Worm (Caenorhabditis elegans) whole organism, early embryonic: ENCODE results near the gene fipr-27.
"Not testable (repeated sequence)": the region's sequence is repeated elsewhere in the genome, so short reads cannot be mapped to it uniquely, and the experiment has no call there.

ENCODE experiments used
- B0310.2 ChIP-seq: sonication (generic microtip); optimal IDR thresholded peaks from 2 replicates; lab custom pipeline; 2016; ENCODE audit warnings: mild to moderate bottlenecking, missing genetic modification characterization, missing compliant biosample characterization
- F13C5.2 ChIP-seq: sonication (generic microtip); optimal IDR thresholded peaks from 2 replicates; lab custom pipeline; 2017; ENCODE audit warnings: mild to moderate bottlenecking, missing genetic modification characterization, inconsistent platforms, missing compliant biosample characterization
- aly-1 ChIP-seq: sonication (generic microtip); optimal IDR thresholded peaks from 2 replicates; lab custom pipeline; 2016; ENCODE audit warnings: missing genetic modification characterization, missing compliant biosample characterization
- ama-1 ChIP-seq: fragments of 150-350 bp; optimal IDR thresholded peaks from 2 replicates; lab custom pipeline; 2014
- ceh-13 ChIP-seq: fragments of 200-800 bp; sonication (Bioruptor generic); optimal IDR thresholded peaks from 2 replicates; lab custom pipeline; 2018; ENCODE audit warnings: mild to moderate bottlenecking, missing genetic modification characterization, missing compliant biosample characterization
- ceh-36 ChIP-seq: sonication (generic microtip); optimal IDR thresholded peaks from 2 replicates; lab custom pipeline; 2016; ENCODE audit warnings: missing genetic modification characterization, inconsistent platforms, missing compliant biosample characterization
- ets-7 ChIP-seq: sonication (generic microtip); optimal IDR thresholded peaks from 2 replicates; lab custom pipeline; 2016; ENCODE audit warnings: missing genotype, missing genetic modification characterization, missing compliant biosample characterization
- flt-1 ChIP-seq: fragments of 200-800 bp; sonication (Bioruptor generic); IDR thresholded peaks from 2 replicates; pipeline ENCODE4 v1.3.6; 2022; ENCODE audit warnings: missing genetic modification characterization, missing compliant biosample characterization
- hmbx-1 ChIP-seq: sonication (generic microtip); optimal IDR thresholded peaks from 2 replicates; lab custom pipeline; 2016; ENCODE audit warnings: mild to moderate bottlenecking, missing genetic modification characterization, missing compliant biosample characterization
- hmg-4 ChIP-seq: fragments of 200-800 bp; sonication (Bioruptor generic); optimal IDR thresholded peaks from 2 replicates; lab custom pipeline; 2018; ENCODE audit warnings: mild to moderate bottlenecking, missing genetic modification characterization, missing compliant biosample characterization
- hnd-1 ChIP-seq: sonication (generic microtip); optimal IDR thresholded peaks from 2 replicates; lab custom pipeline; 2016; ENCODE audit warnings: missing genetic modification characterization, missing compliant biosample characterization
- pes-1 ChIP-seq: fragments of 200-800 bp; sonication (Bioruptor generic); IDR thresholded peaks from 2 replicates; pipeline ENCODE4 v1.3.6; 2022; ENCODE audit warnings: missing genetic modification reagents, missing genetic modification characterization, missing compliant biosample characterization
- scrt-1 ChIP-seq: fragments of 200-800 bp; sonication (Bioruptor generic); IDR thresholded peaks from 2 replicates; pipeline ENCODE4 v1.3.6; 2022; ENCODE audit warnings: missing genetic modification characterization, missing compliant biosample characterization
- sea-1 ChIP-seq: fragments of 200-800 bp; sonication (Bioruptor generic); conservative IDR thresholded peaks from 2 replicates; pipeline ENCODE4 v1.3.6; 2022; ENCODE audit warnings: missing genetic modification characterization, missing compliant biosample characterization
- tbx-11 ChIP-seq: fragments of 200-800 bp; sonication (Bioruptor generic); IDR thresholded peaks from 2 replicates; pipeline ENCODE4 v1.3.6; 2022; ENCODE audit warnings: missing genetic modification characterization, missing compliant biosample characterization
- tbx-37 ChIP-seq: fragments of 200-800 bp; sonication (Bioruptor generic); conservative IDR thresholded peaks from 2 replicates; pipeline ENCODE4 v1.3.6; 2022; ENCODE audit warnings: missing genetic modification reagents, missing genetic modification characterization, missing compliant biosample characterization
- tra-4 ChIP-seq: sonication (generic microtip); optimal IDR thresholded peaks from 2 replicates; lab custom pipeline; 2017; ENCODE audit warnings: missing genetic modification characterization, missing compliant biosample characterization

Gene fipr-27

DNA sequence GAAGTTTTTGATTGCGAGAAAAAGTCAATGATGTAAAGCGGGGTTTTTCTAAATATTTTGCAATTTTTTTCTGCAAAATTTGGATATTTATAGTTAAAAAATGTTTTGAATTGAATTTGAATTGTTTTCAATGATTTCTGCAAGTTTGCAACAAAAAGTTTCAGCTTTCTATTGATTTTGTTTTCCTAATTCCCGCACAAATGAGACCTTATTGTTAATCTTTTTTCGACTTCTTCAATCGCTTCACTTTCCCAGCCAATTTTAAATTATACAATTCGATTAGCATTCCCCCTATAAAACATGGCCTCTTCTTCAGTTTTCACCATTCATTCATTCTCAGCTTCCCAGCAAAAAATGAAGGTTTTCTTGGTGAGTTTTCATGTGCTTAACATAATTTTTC is at the start of gene fipr-27:
fipr-27 (plus strand) TSS at position 301 of the 400 bp plus-strand sequence.
- TF ChIP-seq scrt-1 (GFP tag; lab: Robert Waterston, UW) (no peak), hmbx-1 (tag; lab: Kevin White, UChicago) (no peak), hmg-4 (GFP tag; lab: Kevin White, UChicago) (no peak), ceh-36 (tag; lab: Kevin White, UChicago) (no peak), sea-1 (no peak), hnd-1 (tag; lab: Kevin White, UChicago) (no peak)

DNA sequence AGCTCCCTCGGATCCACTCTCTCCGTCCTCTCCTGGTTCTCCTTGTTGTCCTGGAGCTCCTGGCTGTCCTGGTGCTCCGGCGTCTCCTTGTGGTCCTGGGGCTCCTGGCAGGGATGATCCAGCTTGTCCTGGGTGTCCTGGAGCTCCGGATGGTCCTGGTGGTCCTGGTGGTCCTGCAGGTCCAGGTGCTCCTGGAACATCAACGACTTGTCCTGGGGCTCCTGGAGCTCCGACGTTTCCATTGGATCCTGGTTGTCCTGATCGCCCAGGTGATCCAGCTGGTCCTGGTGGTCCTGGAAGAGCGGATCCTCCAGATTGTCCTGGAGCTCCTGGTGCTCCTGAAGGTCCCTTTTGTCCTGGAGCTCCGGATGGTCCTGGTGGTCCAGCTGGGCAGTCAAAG is 29.1 kb upstream of the fipr-27 start:
- TF ChIP-seq hnd-1 (tag; lab: Kevin White, UChicago) (no peak), hmbx-1 (tag; lab: Kevin White, UChicago) (no peak), sea-1 (no peak), F13C5.2 (no peak)

DNA sequence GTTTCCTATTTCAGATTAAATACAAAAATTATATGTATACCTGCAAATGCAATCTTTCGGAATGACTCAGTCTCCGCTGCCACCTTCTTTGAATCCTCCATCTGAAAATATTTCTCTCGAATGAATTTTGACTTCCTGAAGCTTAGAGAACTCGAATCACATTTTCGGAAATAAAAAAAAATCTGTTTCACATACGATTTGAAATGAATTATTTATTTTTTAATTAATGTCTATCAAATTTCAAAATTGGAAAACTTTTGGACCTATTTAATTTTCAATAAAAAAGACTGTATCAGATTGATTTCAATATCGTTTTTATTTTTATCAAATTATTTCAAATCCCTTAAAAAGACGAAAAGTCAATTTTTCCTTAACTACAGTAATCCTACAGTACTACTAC is 28.0 kb upstream of the fipr-27 start, which contains the start of gene col-137:
col-137 (minus strand) TSS at position 101 of the 400 bp plus-strand sequence.
- no peak for TF ChIP-seq tbx-37
- TF ChIP-seq B0310.2 (tag; lab: Kevin White, UChicago), result no peak
- no peak for TF ChIP-seq ceh-13 (GFP tag; lab: Kevin White, UChicago)
- TF ChIP-seq ama-1 (lab: Kevin White, UChicago), result no peak
- no peak for TF ChIP-seq F13C5.2
- no peak for TF ChIP-seq tbx-11 (GFP tag; lab: Robert Waterston, UW)

DNA sequence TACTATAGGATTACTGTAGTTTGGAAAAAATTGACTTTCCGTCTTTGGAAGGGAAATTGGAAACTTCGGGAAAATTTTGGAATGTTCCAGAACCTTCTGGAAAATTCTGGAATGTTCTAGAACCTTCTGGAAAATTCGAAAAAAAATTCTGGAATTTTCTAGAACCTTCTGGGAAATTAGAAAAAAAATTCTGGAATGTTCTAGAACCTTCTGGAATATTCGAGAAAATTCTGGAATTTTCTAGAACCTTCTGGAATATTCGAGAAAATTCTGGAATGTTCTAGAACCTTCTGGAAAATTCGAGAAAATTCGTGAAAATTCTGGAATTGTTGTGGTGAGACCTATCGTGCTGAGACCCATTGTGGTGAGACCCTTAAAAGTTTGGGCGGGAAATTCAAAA is 15.6 kb upstream of the fipr-27 start:
- TF ChIP-seq pes-1 (GFP tag; lab: Robert Waterston, UW) (peak; percentile 46; the same call in 1 of the 2 replicates), flt-1 (GFP tag; lab: Robert Waterston, UW) (peak; percentile 42; the same call in 1 of the 2 replicates)

DNA sequence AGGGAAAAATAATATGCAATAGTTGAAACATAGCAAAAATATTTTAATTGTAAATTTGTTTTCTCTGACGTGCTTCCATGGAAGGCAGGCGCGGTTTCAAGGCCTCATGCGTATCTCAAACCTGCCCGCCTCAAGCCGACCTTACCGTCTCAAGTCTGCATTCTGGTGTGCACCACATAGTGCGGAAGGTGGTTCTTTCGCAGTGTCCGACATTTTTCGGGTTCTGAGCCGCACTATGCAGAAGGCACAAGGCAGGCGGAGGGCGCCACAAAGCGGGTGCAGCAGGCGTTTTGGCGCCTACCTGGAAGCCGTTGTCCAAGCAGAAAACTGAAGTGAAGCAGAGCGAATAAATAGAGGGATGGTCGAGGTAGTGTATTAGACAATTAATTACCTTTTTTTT is 8.2 kb upstream of the fipr-27 start:
- TF ChIP-seq tra-4 (tag; lab: Kevin White, UChicago) (no peak), tbx-11 (GFP tag; lab: Robert Waterston, UW) (no peak), hmg-4 (GFP tag; lab: Kevin White, UChicago) (no peak), hnd-1 (tag; lab: Kevin White, UChicago) (no peak), tbx-37 (no peak), flt-1 (GFP tag; lab: Robert Waterston, UW) (no peak), ceh-36 (tag; lab: Kevin White, UChicago) (no peak), hmbx-1 (tag; lab: Kevin White, UChicago) (no peak), sea-1 (no peak), aly-1 (no peak), pes-1 (GFP tag; lab: Robert Waterston, UW) (no peak), ets-7 (no peak), ama-1 (lab: Kevin White, UChicago) (no peak), F13C5.2 (no peak), scrt-1 (GFP tag; lab: Robert Waterston, UW) (no peak), ceh-13 (GFP tag; lab: Kevin White, UChicago) (no peak), B0310.2 (tag; lab: Kevin White, UChicago) (no peak)

DNA sequence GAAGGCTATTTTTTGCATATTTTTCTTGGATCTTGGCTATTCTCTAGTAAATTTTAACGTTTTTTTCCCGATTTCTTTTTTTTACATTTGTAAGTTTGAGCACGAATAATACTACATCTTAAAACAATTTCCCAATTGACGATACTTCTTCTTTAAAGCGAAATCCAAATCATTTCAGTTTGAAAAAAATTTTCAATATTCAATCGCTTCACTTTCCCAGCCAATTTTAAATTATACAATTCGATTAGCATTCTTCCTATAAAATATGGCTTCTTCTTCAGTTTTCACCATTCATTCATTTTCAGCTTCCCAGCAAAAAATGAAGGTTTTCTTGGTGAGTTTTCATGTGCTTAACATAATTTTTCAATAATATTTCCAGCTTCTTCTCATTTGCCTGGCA is 4.8 kb upstream of the fipr-27 start, which contains the start of gene fip-7:
fip-7 (plus strand) TSS at position 301 of the 400 bp plus-strand sequence.
- TF ChIP-seq F13C5.2; tbx-11 (GFP tag; lab: Robert Waterston, UW); hmbx-1 (tag; lab: Kevin White, UChicago): not testable (repeated sequence)

DNA sequence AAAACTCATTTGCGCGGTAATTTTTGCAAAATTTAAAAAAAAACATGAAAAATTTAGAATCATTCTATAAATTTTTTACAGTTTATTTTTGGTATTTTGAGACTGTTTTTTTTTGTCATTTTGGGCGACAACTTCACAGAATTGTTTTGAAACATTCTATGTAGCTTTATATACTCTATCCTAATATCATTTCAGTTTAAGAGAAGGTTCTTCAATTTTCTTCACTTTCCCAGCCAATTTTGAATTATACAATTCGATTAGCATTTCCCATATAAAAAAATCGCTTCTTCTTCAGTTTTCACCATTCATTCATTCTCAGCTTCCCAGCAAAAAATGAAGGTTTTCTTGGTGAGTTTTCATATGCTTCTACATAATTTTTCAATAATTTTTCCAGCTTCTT is 3.0 kb upstream of the fipr-27 start, which contains the start of gene fipr-28:
fipr-28 (plus strand) TSS at position 301 of the 400 bp plus-strand sequence.
- TF ChIP-seq scrt-1 (GFP tag; lab: Robert Waterston, UW), result no peak
- TF ChIP-seq tbx-37, result no peak
- no peak for TF ChIP-seq F13C5.2
- no peak for TF ChIP-seq aly-1
- TF ChIP-seq tbx-11 (GFP tag; lab: Robert Waterston, UW), result no peak
- no peak for TF ChIP-seq hnd-1 (tag; lab: Kevin White, UChicago)
- TF ChIP-seq flt-1 (GFP tag; lab: Robert Waterston, UW), result no peak
- TF ChIP-seq sea-1, result no peak
- TF ChIP-seq pes-1 (GFP tag; lab: Robert Waterston, UW), result no peak
- TF ChIP-seq hmbx-1 (tag; lab: Kevin White, UChicago), result no peak
- no peak for TF ChIP-seq ceh-36 (tag; lab: Kevin White, UChicago)
- no peak for TF ChIP-seq B0310.2 (tag; lab: Kevin White, UChicago)
- TF ChIP-seq ceh-13 (GFP tag; lab: Kevin White, UChicago), result no peak
- no peak for TF ChIP-seq ets-7
- no peak for TF ChIP-seq tra-4 (tag; lab: Kevin White, UChicago)

DNA sequence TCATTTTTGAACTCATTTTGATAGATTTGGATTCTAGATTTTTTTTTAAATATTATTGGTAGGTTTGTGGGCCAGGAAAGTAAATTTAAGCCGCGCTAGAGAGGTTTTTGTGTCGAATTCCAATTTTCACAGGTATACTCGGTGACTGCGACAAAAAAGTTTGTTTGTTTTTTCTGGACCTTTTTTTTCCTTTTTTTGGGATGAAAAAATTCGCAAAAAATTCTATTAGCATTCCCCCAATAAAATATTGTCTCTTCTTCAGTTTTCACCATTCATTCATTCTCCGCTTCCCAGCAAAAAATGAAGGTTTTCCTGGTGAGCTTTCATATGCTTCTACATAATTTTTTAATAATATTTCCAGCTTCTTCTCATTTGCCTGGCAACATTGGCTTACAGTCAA is 1.6 kb upstream of the fipr-27 start, which contains the start of gene Y51H4A.936:
Y51H4A.936 (plus strand) TSS at position 301 of the 400 bp plus-strand sequence.
- TF ChIP-seq pes-1 (GFP tag; lab: Robert Waterston, UW) (no peak), tbx-11 (GFP tag; lab: Robert Waterston, UW) (no peak), hmg-4 (GFP tag; lab: Kevin White, UChicago) (no peak), hnd-1 (tag; lab: Kevin White, UChicago) (no peak), ama-1 (lab: Kevin White, UChicago) (no peak), hmbx-1 (tag; lab: Kevin White, UChicago) (no peak), F13C5.2 (no peak), ceh-13 (GFP tag; lab: Kevin White, UChicago) (no peak), ceh-36 (tag; lab: Kevin White, UChicago) (no peak), B0310.2 (tag; lab: Kevin White, UChicago) (no peak), flt-1 (GFP tag; lab: Robert Waterston, UW) (no peak), aly-1 (no peak)
